Worm (Caenorhabditis elegans) whole organism, L4 larva: ENCODE results near the gene T21B10.3.

Experiments used
- D1046.2 ChIP-seq: fragments of 200-800 bp; sonication (Bioruptor generic); IDR thresholded peaks from 2 replicates; pipeline ENCODE4 v1.3.6; 2022; ENCODE audit warnings: missing genetic modification characterization, missing compliant biosample characterization
- F10B5.3 ChIP-seq: sonication (generic microtip); optimal IDR thresholded peaks from 2 replicates; lab custom pipeline; 2016; ENCODE audit warnings: mild to moderate bottlenecking, missing genetic modification characterization, missing compliant biosample characterization
- F26F4.8 ChIP-seq: fragments of 200-800 bp; sonication (Bioruptor generic); conservative IDR thresholded peaks from 2 replicates; pipeline ENCODE4 v1.3.6; 2022; ENCODE audit warnings: missing genetic modification characterization, missing compliant biosample characterization
- F37D6.2 ChIP-seq: sonication (generic microtip); optimal IDR thresholded peaks from 2 replicates; lab custom pipeline; 2016; ENCODE audit warnings: mild to moderate bottlenecking, missing genetic modification characterization, missing compliant biosample characterization
- F44E2.7 ChIP-seq: fragments of 200-800 bp; sonication (Bioruptor generic); IDR thresholded peaks from 2 replicates; pipeline ENCODE4 v2.1.2; 2022; ENCODE audit warnings: missing genetic modification characterization, missing compliant biosample characterization
- R02D3.7 ChIP-seq: fragments of 150-350 bp; sonication (generic microtip); optimal IDR thresholded peaks from 3 replicates; lab custom pipeline; 2014; ENCODE audit warnings: missing biosample characterization, missing genetic modification characterization
- T20F7.1 ChIP-seq: fragments of 200-800 bp; sonication (Bioruptor generic); optimal IDR thresholded peaks from 2 replicates; lab custom pipeline; 2018; ENCODE audit warnings: mild to moderate bottlenecking, missing genetic modification characterization, missing compliant biosample characterization
- Y105C5A.15 ChIP-seq: fragments of 200-800 bp; sonication (Bioruptor generic); IDR thresholded peaks from 2 replicates; pipeline ENCODE4 v1.3.6; 2022; ENCODE audit warnings: missing genetic modification characterization, missing compliant biosample characterization
- ZK546.5 ChIP-seq, 2 experiments: sonication (generic microtip); optimal IDR thresholded peaks; 2 replicates each; lab custom pipeline; 2017; ENCODE audit warnings: missing biosample characterization in 2 of 2, missing genetic modification characterization in 2 of 2
- aha-1 ChIP-seq: fragments of 150-350 bp; peaks from one replicate; lab custom pipeline; 2014; ENCODE audit warnings: missing biosample characterization, missing genetic modification characterization
- arid-1 ChIP-seq: fragments of 200-800 bp; sonication (Bioruptor generic); conservative IDR thresholded peaks from 2 replicates; pipeline ENCODE4 v1.3.6; 2022; ENCODE audit warnings: missing genetic modification reagents, missing genetic modification characterization, missing compliant biosample characterization
- ceh-28 ChIP-seq: fragments of 150-350 bp; optimal IDR thresholded peaks from 2 replicates; lab custom pipeline; 2014; ENCODE audit warnings: missing biosample characterization, missing genetic modification reagents, missing genetic modification characterization
- ceh-44 ChIP-seq: fragments of 200-800 bp; sonication (Bioruptor generic); IDR thresholded peaks from 2 replicates; pipeline ENCODE4 v1.3.6; 2022; ENCODE audit warnings: missing genetic modification reagents, missing genetic modification characterization, missing compliant biosample characterization
- ceh-62 ChIP-seq: sonication (generic microtip); optimal IDR thresholded peaks from 2 replicates; lab custom pipeline; 2017; ENCODE audit warnings: missing biosample characterization, missing genetic modification characterization
- daf-12 ChIP-seq: fragments of 150-350 bp; optimal IDR thresholded peaks from 2 replicates; lab custom pipeline; 2014; ENCODE audit warnings: missing biosample characterization, missing genetic modification reagents, missing genetic modification characterization
- dpl-1 ChIP-seq: fragments of 150-350 bp; optimal IDR thresholded peaks from 2 replicates; lab custom pipeline; 2014; ENCODE audit warnings: missing biosample characterization, missing genetic modification reagents, missing genetic modification characterization
- duxl-1 ChIP-seq: sonication (generic microtip); optimal IDR thresholded peaks from 2 replicates; lab custom pipeline; 2016; ENCODE audit warnings: mild to moderate bottlenecking, missing genetic modification characterization, moderate library complexity, missing compliant biosample characterization; ENCODE audit not compliant: poor library complexity
- egl-43 ChIP-seq: fragments of 200-800 bp; sonication (Bioruptor generic); IDR thresholded peaks from 2 replicates; pipeline ENCODE4 v1.3.6; 2022; ENCODE audit warnings: missing genetic modification reagents, missing genetic modification characterization, missing compliant biosample characterization
- fkh-10 ChIP-seq: fragments of 150-350 bp; optimal IDR thresholded peaks from 2 replicates; lab custom pipeline; 2014; ENCODE audit warnings: missing biosample characterization, missing genetic modification reagents, missing genetic modification characterization
- fos-1 ChIP-seq: fragments of 150-350 bp; optimal IDR thresholded peaks from 2 replicates; lab custom pipeline; 2014; ENCODE audit warnings: missing biosample characterization, missing genetic modification characterization
- gei-8 ChIP-seq: fragments of 200-800 bp; sonication (Bioruptor generic); optimal IDR thresholded peaks from 2 replicates; lab custom pipeline; 2018; ENCODE audit warnings: mild to moderate bottlenecking, missing genetic modification characterization, missing compliant biosample characterization
- hif-1 ChIP-seq, 2 experiments: sonication (generic microtip); optimal IDR thresholded peaks; 2 replicates each; lab custom pipeline; 2016 to 2017; ENCODE audit warnings: missing compliant biosample characterization in 2 of 2, missing genetic modification characterization in 2 of 2, missing genetic modification reagents in 2 of 2, missing genotype in 2 of 2, mild to moderate bottlenecking in 1 of 2
- hlh-11 ChIP-seq: fragments of 200-800 bp; sonication (Bioruptor generic); optimal IDR thresholded peaks from 2 replicates; lab custom pipeline; 2018; ENCODE audit warnings: mild to moderate bottlenecking, missing genetic modification characterization, missing compliant biosample characterization
- hlh-30 ChIP-seq: sonication (generic microtip); optimal IDR thresholded peaks from 2 replicates; lab custom pipeline; 2017; ENCODE audit warnings: antibody characterized with exemption, mild to moderate bottlenecking, missing genetic modification characterization, missing compliant biosample characterization; ENCODE audit not compliant: insufficient read depth
- hmg-1.1 ChIP-seq: fragments of 200-800 bp; sonication (Bioruptor generic); IDR thresholded peaks from 2 replicates; pipeline ENCODE4 v1.3.6; 2022; ENCODE audit warnings: missing genetic modification reagents, missing genetic modification characterization, missing compliant biosample characterization
- lin-15B ChIP-seq: fragments of 150-350 bp; sonication (generic microtip); optimal IDR thresholded peaks from 3 replicates; lab custom pipeline; 2014; ENCODE audit warnings: missing biosample characterization, missing genetic modification characterization
- lir-3 ChIP-seq: sonication (generic microtip); optimal IDR thresholded peaks from 2 replicates; lab custom pipeline; 2016; ENCODE audit warnings: mild to moderate bottlenecking, missing genetic modification characterization, missing compliant biosample characterization
- lsy-2 ChIP-seq, 2 experiments: fragments of 150-350 bp in 1 of 2; sonication (generic microtip) in 1 of 2; optimal IDR thresholded peaks; 2 replicates each; lab custom pipeline; 2014 to 2017; ENCODE audit warnings: missing biosample characterization in 2 of 2, missing genetic modification characterization in 2 of 2
- madf-5 ChIP-seq, 2 experiments: fragments of 200-800 bp; sonication (Bioruptor generic); IDR thresholded peaks; 2 replicates each; pipeline ENCODE4 v1.3.6; 2022; ENCODE audit warnings: missing compliant biosample characterization in 2 of 2, missing genetic modification characterization in 2 of 2
- mdl-1 ChIP-seq, 2 experiments: fragments of 150-350 bp in 1 of 2; sonication (generic microtip) in 1 of 2; optimal IDR thresholded peaks; 2 replicates each; lab custom pipeline; 2014 to 2017; ENCODE audit warnings: missing biosample characterization in 2 of 2, missing genetic modification characterization in 2 of 2
- mes-2 ChIP-seq: sonication (generic microtip); optimal IDR thresholded peaks from 2 replicates; lab custom pipeline; 2016; ENCODE audit warnings: missing genotype, mild to moderate bottlenecking, missing genetic modification characterization, missing compliant biosample characterization; ENCODE audit not compliant: poor library complexity, severe bottlenecking
- nhr-10 ChIP-seq: fragments of 150-350 bp; optimal IDR thresholded peaks from 2 replicates; lab custom pipeline; 2014; ENCODE audit warnings: missing biosample characterization, missing genetic modification characterization
- nhr-111 ChIP-seq: fragments of 200-800 bp; sonication (Bioruptor generic); optimal IDR thresholded peaks from 2 replicates; lab custom pipeline; 2018; ENCODE audit warnings: mild to moderate bottlenecking, missing genetic modification characterization, missing compliant biosample characterization
- nhr-28 ChIP-seq: fragments of 150-350 bp; optimal IDR thresholded peaks from 2 replicates; lab custom pipeline; 2014; ENCODE audit warnings: missing biosample characterization, missing genetic modification characterization
- nhr-41 ChIP-seq: fragments of 200-800 bp; sonication (Bioruptor generic); IDR thresholded peaks from 2 replicates; pipeline ENCODE4 v1.3.6; 2022; ENCODE audit warnings: missing genetic modification reagents, missing genetic modification characterization, missing compliant biosample characterization
- nhr-48 ChIP-seq: sonication (generic microtip); optimal IDR thresholded peaks from 2 replicates; lab custom pipeline; 2016; ENCODE audit warnings: mild to moderate bottlenecking, missing genetic modification characterization, missing compliant biosample characterization
- nhr-76 ChIP-seq: fragments of 150-350 bp; optimal IDR thresholded peaks from 2 replicates; lab custom pipeline; 2014; ENCODE audit warnings: missing biosample characterization, missing genetic modification characterization
- pha-4 ChIP-seq, 2 experiments: fragments of 150-350 bp in 1 of 2; fragments of 200-800 bp in 1 of 2; sonication (Bioruptor generic) in 1 of 2; IDR thresholded peaks in 1 of 2; optimal IDR thresholded peaks in 1 of 2; 2 replicates each; pipeline versions ENCODE4 v1.3.6 to Lab custom; 2014 to 2022; ENCODE audit warnings: missing genetic modification characterization in 2 of 2, missing genetic modification reagents in 2 of 2, missing biosample characterization in 1 of 2, missing compliant biosample characterization in 1 of 2
- pqm-1 ChIP-seq: sonication (generic microtip); optimal IDR thresholded peaks from 2 replicates; lab custom pipeline; 2017; ENCODE audit warnings: missing biosample characterization, missing genetic modification characterization
- rbr-2 ChIP-seq: sonication (generic microtip); optimal IDR thresholded peaks from 2 replicates; lab custom pipeline; 2016; ENCODE audit warnings: missing genotype, missing genetic modification characterization, missing compliant biosample characterization
- saeg-2 ChIP-seq: fragments of 200-800 bp; sonication (Bioruptor generic); IDR thresholded peaks from 2 replicates; pipeline ENCODE4 v1.3.6; 2022; ENCODE audit warnings: missing genetic modification reagents, missing genetic modification characterization, missing compliant biosample characterization
- sdz-12 ChIP-seq: fragments of 200-800 bp; sonication (Bioruptor generic); optimal IDR thresholded peaks from 2 replicates; lab custom pipeline; 2018; ENCODE audit warnings: mild to moderate bottlenecking, missing genetic modification characterization, missing compliant biosample characterization
- skn-1 ChIP-seq: fragments of 150-350 bp; optimal IDR thresholded peaks from 2 replicates; lab custom pipeline; 2014; ENCODE audit warnings: missing biosample characterization, missing genetic modification characterization
- spr-3 ChIP-seq: fragments of 200-800 bp; sonication (Bioruptor generic); optimal IDR thresholded peaks from 2 replicates; lab custom pipeline; 2018; ENCODE audit warnings: mild to moderate bottlenecking, missing genetic modification characterization, missing compliant biosample characterization
- unc-39 ChIP-seq: sonication (generic microtip); optimal IDR thresholded peaks from 2 replicates; lab custom pipeline; 2017; ENCODE audit warnings: missing biosample characterization, missing genetic modification characterization
- unc-62 ChIP-seq, 3 experiments: fragments of 150-350 bp in 1 of 3; sonication (generic microtip); optimal IDR thresholded peaks in 2 of 3; peaks in 1 of 3; 1 replicate in 1 of 3; 2 replicates in 2 of 3; lab custom pipeline; 2014 to 2017; ENCODE audit warnings: missing biosample characterization in 3 of 3, missing genetic modification characterization in 3 of 3, missing genetic modification reagents in 3 of 3, missing genotype in 1 of 3
- zfp-2 ChIP-seq: sonication (generic microtip); optimal IDR thresholded peaks from 2 replicates; lab custom pipeline; 2016; ENCODE audit warnings: mild to moderate bottlenecking, missing genetic modification characterization, missing compliant biosample characterization
- zip-2 ChIP-seq: fragments of 150-350 bp; optimal IDR thresholded peaks from 2 replicates; lab custom pipeline; 2014; ENCODE audit warnings: missing biosample characterization, missing genetic modification characterization
- ztf-11 ChIP-seq: fragments of 150-350 bp; optimal IDR thresholded peaks from 2 replicates; lab custom pipeline; 2014; ENCODE audit warnings: missing biosample characterization, missing genetic modification characterization

The T21B10.3 gene

ce11 chrII:8931405-8932149 is 2.6 kb upstream of the T21B10.3 start (continued):
- TF ChIP-seq lsy-2 (tag; optimal IDR thresholded peaks at IDR 0.05; lab: Kevin White, UChicago) (peak; percentile 0 to 28), ceh-44 (GFP tag; lab: Robert Waterston, UW) (no peak), ceh-62 (tag; lab: Kevin White, UChicago) (no peak), hlh-11 (tag; lab: Kevin White, UChicago) (peak; percentile 72), daf-12 (tag; lab: Kevin White, UChicago) (no peak), madf-5 (GFP tag; IDR thresholded peaks at IDR 0.05; lab: Robert Waterston, UW) (no peak), gei-8 (GFP tag; lab: Kevin White, UChicago) (no peak), nhr-111 (GFP tag; lab: Kevin White, UChicago) (no peak), lir-3 (tag; lab: Kevin White, UChicago) (no peak), hmg-1.1 (GFP tag; lab: Robert Waterston, UW) (no peak; the same call in 1 of the 2 replicates), nhr-76 (tag; lab: Kevin White, UChicago) (no peak), fkh-10 (GFP tag; lab: Kevin White, UChicago) (no peak), pqm-1 (no peak), Y105C5A.15 (no peak), nhr-41 (GFP tag; lab: Robert Waterston, UW) (no peak), zip-2 (tag; lab: Kevin White, UChicago) (no peak), F44E2.7 (GFP tag; lab: Robert Waterston, UW) (no peak), spr-3 (GFP tag; lab: Kevin White, UChicago) (no peak), nhr-48 (tag; lab: Kevin White, UChicago) (no peak), nhr-10 (no peak), D1046.2 (GFP tag; lab: Robert Waterston, UW) (no peak), unc-62 (GFP tag; optimal IDR thresholded peaks at IDR 0.05 in 1 of 2; lab: Kevin White, UChicago) (peak in 1 of 2 experiments; percentile 82), unc-62 (tag; optimal IDR thresholded peaks at IDR 0.05; lab: Kevin White, UChicago) (no peak), hif-1 (tag; optimal IDR thresholded peaks at IDR 0.05; lab: Kevin White, UChicago) (peak; percentile 13 to 99), F26F4.8 (GFP tag; lab: Robert Waterston, UW) (0 out of 2 replicates have a peak, but pooled peaks have one; percentile 11), fos-1 (tag; lab: Kevin White, UChicago) (no peak), aha-1 (peak; percentile 99), nhr-28 (tag; lab: Kevin White, UChicago) (peak; percentile 47), hlh-30 (tag; lab: Kevin White, UChicago) (peak; percentile 76), rbr-2 (tag; lab: Kevin White, UChicago) (peak; percentile 35), ZK546.5 (tag; optimal IDR thresholded peaks at IDR 0.05; lab: Kevin White, UChicago) (no peak), ztf-11 (tag; lab: Kevin White, UChicago) (no peak), unc-39 (tag; lab: Kevin White, UChicago) (no peak), ceh-28 (tag; lab: Kevin White, UChicago) (no peak), sdz-12 (no peak), F37D6.2 (tag; lab: Kevin White, UChicago) (no peak), dpl-1 (GFP tag; lab: Kevin White, UChicago) (no peak), duxl-1 (tag; lab: Kevin White, UChicago) (no peak), skn-1 (no peak), arid-1 (0 out of 2 replicates have a peak, but pooled peaks have one; percentile 6), F10B5.3 (tag; lab: Kevin White, UChicago) (no peak), lin-15B (no peak), R02D3.7 (tag; lab: Kevin White, UChicago) (no peak), zfp-2 (tag; lab: Kevin White, UChicago) (no peak), mdl-1 (tag; optimal IDR thresholded peaks at IDR 0.05; lab: Kevin White, UChicago) (peak in 1 of 2 experiments; percentile 61), T20F7.1 (no peak), egl-43 (GFP tag; lab: Robert Waterston, UW) (0 out of 2 replicates have a peak, but pooled peaks have one; percentile 3), pha-4 (GFP tag; IDR thresholded peaks at IDR 0.05; lab: Robert Waterston, UW) (0 out of 2 replicates have a peak, but pooled peaks have one; percentile 34), pha-4 (tag; optimal IDR thresholded peaks at IDR 0.05; lab: Kevin White, UChicago) (no peak), saeg-2 (no peak), mes-2 (tag; lab: Kevin White, UChicago) (peak; percentile 15)
